Worm (Caenorhabditis elegans) whole organism, L3 larva: ENCODE results near the gene rnh-1.0.

Experiments used
- aly-2 ChIP-seq: fragments of 150-350 bp; optimal IDR thresholded peaks from 2 replicates; lab custom pipeline; 2014; ENCODE audit warnings: missing biosample characterization, missing genetic modification characterization
- ama-1 ChIP-seq: fragments of 150-350 bp; optimal IDR thresholded peaks from 2 replicates; lab custom pipeline; 2018
- eor-1 ChIP-seq, 2 experiments: fragments of 150-350 bp; optimal IDR thresholded peaks; 2 replicates each; lab custom pipeline; 2014 to 2018; ENCODE audit warnings: missing biosample characterization in 2 of 2, missing genetic modification characterization in 2 of 2
- fkh-10 ChIP-seq: sonication (generic microtip); optimal IDR thresholded peaks from 2 replicates; lab custom pipeline; 2017; ENCODE audit warnings: missing biosample characterization, missing genetic modification reagents, missing genetic modification characterization
- fos-1 ChIP-seq: fragments of 150-350 bp; optimal IDR thresholded peaks from 2 replicates; lab custom pipeline; 2014; ENCODE audit warnings: missing biosample characterization, missing genetic modification characterization
- lin-15B ChIP-seq: fragments of 150-350 bp; optimal IDR thresholded peaks from 2 replicates; lab custom pipeline; 2014; ENCODE audit warnings: missing biosample characterization, missing genetic modification characterization
- mdl-1 ChIP-seq: fragments of 150-350 bp; optimal IDR thresholded peaks from 2 replicates; lab custom pipeline; 2014; ENCODE audit warnings: missing biosample characterization, missing genetic modification characterization
- nhr-12 ChIP-seq: fragments of 150-350 bp; optimal IDR thresholded peaks from 2 replicates; lab custom pipeline; 2014; ENCODE audit warnings: missing biosample characterization, missing genetic modification characterization
- nhr-237 ChIP-seq: fragments of 150-350 bp; optimal IDR thresholded peaks from 2 replicates; lab custom pipeline; 2014; ENCODE audit warnings: missing biosample characterization, missing genetic modification characterization
- nhr-25 ChIP-seq: sonication (generic microtip); optimal IDR thresholded peaks from 2 replicates; lab custom pipeline; 2017; ENCODE audit warnings: missing biosample characterization, missing genetic modification characterization
- nhr-28 ChIP-seq: fragments of 150-350 bp; optimal IDR thresholded peaks from 2 replicates; lab custom pipeline; 2014; ENCODE audit warnings: missing biosample characterization, missing genetic modification characterization
- nhr-43 ChIP-seq: sonication (generic microtip); optimal IDR thresholded peaks from 2 replicates; lab custom pipeline; 2016; ENCODE audit warnings: mild to moderate bottlenecking, missing genetic modification characterization, missing compliant biosample characterization; ENCODE audit not compliant: poor library complexity, severe bottlenecking
- pha-4 ChIP-seq: fragments of 150-350 bp; optimal IDR thresholded peaks from 2 replicates; lab custom pipeline; 2014; ENCODE audit warnings: missing biosample characterization, missing genetic modification reagents, missing genetic modification characterization

ce11 chrII:5036128-5036527, 41.0 kb downstream of the rnh-1.0 start, which contains the start of gene lrr-1:
- TF ChIP-seq pha-4 (tag; lab: Kevin White, UChicago) (no peak), fkh-10 (GFP tag; lab: Kevin White, UChicago) (no peak), aly-2 (no peak), lin-15B (no peak), fos-1 (tag; lab: Kevin White, UChicago) (no peak), eor-1 (tag; optimal IDR thresholded peaks at IDR 0.05; lab: Kevin White, UChicago) (no peak), mdl-1 (tag; lab: Kevin White, UChicago) (no peak), nhr-43 (tag; lab: Kevin White, UChicago) (no peak), ama-1 (lab: Kevin White, UChicago) (no peak), nhr-28 (no peak), nhr-12 (no peak), nhr-25 (tag; lab: Kevin White, UChicago) (no peak), nhr-237 (tag; lab: Kevin White, UChicago) (no peak)
